Worm (Caenorhabditis elegans): Measurements from ENCODE around the gene K07H8.12.
A peak's percentile ranks its signal among the peaks of the same experiment; 100 is the strongest.

Gene K07H8.12

DNA sequence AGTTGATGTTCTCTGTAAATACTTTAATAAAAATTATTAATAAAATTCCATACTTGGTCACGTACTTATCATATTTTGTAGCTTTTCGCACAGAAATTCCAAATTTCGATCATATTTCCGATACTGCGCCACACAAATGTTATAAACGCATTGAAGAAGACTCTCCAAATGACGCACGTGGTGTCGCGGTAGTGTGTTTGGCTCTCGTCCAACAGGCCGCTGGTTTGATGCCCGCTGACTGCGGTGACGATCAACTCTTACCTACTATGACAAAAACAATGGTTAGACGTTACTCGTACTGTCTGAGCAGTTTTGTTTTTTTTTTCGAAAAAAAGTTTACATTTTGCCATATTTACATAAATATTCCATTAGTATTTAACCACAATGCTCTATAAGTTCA, 23.7 kb downstream of the K07H8.12 start (continued):
- TF ChIP-seq F37B4.10 (GFP tag; IDR thresholded peaks at IDR 0.05) (no peak), attf-5 (GFP tag; optimal IDR thresholded peaks at IDR 0.05) (peak; percentile 75), ekl-4 (GFP tag; IDR thresholded peaks at IDR 0.05) (peak; percentile 56; the same call in 1 of the 2 replicates), ztf-3 (GFP tag; optimal IDR thresholded peaks at IDR 0.05) (no peak), tbp1 (GFP tag; optimal IDR thresholded peaks at IDR 0.05) (peak; percentile 100), lin-40 (tag; optimal IDR thresholded peaks at IDR 0.05) (peak; percentile 75), ama-1 (optimal IDR thresholded peaks at IDR 0.05) (no peak), ama-1 (GFP tag; optimal IDR thresholded peaks at IDR 0.05) (peak; percentile 69 to 96), Y53G8AR.9 (GFP tag; conservative IDR thresholded peaks at IDR 0.05) (0 out of 2 replicates have a peak, but pooled peaks have one; percentile 35), ztf-26 (tag; optimal IDR thresholded peaks at IDR 0.05) (peak; percentile 82), nhr-80 (tag; optimal IDR thresholded peaks at IDR 0.05) (peak; percentile 53), zim-3 (tag; optimal IDR thresholded peaks at IDR 0.05) (peak; percentile 97), ztf-28 (GFP tag; IDR thresholded peaks at IDR 0.05) (peak; percentile 67; the same call in 1 of the 2 replicates), nfya-1 (tag; optimal IDR thresholded peaks at IDR 0.05; ENCODE audit: borderline replicate concordance, insufficient read depth) (no peak), bed-2 (GFP tag; IDR thresholded peaks at IDR 0.05) (no peak), K11D2.4 (GFP tag; IDR thresholded peaks at IDR 0.05) (peak; percentile 56; the same call in 1 of the 2 replicates), repo-1 (tag; optimal IDR thresholded peaks at IDR 0.05) (peak; percentile 77), lag-1 (GFP tag; IDR thresholded peaks at IDR 0.05) (no peak), him-1 (tag; optimal IDR thresholded peaks at IDR 0.05) (peak; percentile 98), Y56A3A.18 (GFP tag; IDR thresholded peaks at IDR 0.05) (peak; percentile 67; the same call in 1 of the 2 replicates), hlh-26 (GFP tag; conservative IDR thresholded peaks at IDR 0.05) (0 out of 2 replicates have a peak, but pooled peaks have one; percentile 22), F10E7.11 (tag; optimal IDR thresholded peaks at IDR 0.05) (peak; percentile 81), somi-1 (GFP tag; optimal IDR thresholded peaks at IDR 0.05) (peak; percentile 68), xnd-1 (tag; optimal IDR thresholded peaks at IDR 0.05) (no peak), sdz-38 (tag; optimal IDR thresholded peaks at IDR 0.05) (no peak), madf-3 (GFP tag; IDR thresholded peaks at IDR 0.05) (peak; percentile 81), dpff-1 (tag; optimal IDR thresholded peaks at IDR 0.05) (peak; percentile 52), mcd-1 (GFP tag; IDR thresholded peaks at IDR 0.05) (no peak; the same call in 1 of the 2 replicates), lin-54 (GFP tag; optimal IDR thresholded peaks at IDR 0.05) (peak; percentile 70), C06A6.2 (GFP tag; conservative IDR thresholded peaks at IDR 0.05) (peak; percentile 29; the same call in 1 of the 2 replicates), C17E4.6 (GFP tag; IDR thresholded peaks at IDR 0.05) (0 out of 2 replicates have a peak, but pooled peaks have one; percentile 50), nhr-27 (tag; optimal IDR thresholded peaks at IDR 0.05) (peak; percentile 54), athp-1 (tag; optimal IDR thresholded peaks at IDR 0.05) (peak; percentile 86), chd-7 (tag; optimal IDR thresholded peaks at IDR 0.05) (no peak), tlf-1 (GFP tag; optimal IDR thresholded peaks at IDR 0.05) (peak; percentile 69), ztf-25 (GFP tag; IDR thresholded peaks at IDR 0.05) (peak; percentile 88; the same call in 1 of the 2 replicates), egl-44 (GFP tag; IDR thresholded peaks at IDR 0.05) (peak; percentile 60; the same call in 1 of the 2 replicates), Y79H2A.3 (GFP tag; conservative IDR thresholded peaks at IDR 0.05) (peak; percentile 80; the same call in 1 of the 2 replicates), efl-1 (GFP tag; optimal IDR thresholded peaks at IDR 0.05) (peak; percentile 7), rpc-1 (optimal IDR thresholded peaks at IDR 0.05) (peak; percentile 94), rpc-1 (tag; optimal IDR thresholded peaks at IDR 0.05) (peak; percentile 99), ceh-100 (GFP tag; IDR thresholded peaks at IDR 0.05) (peak; percentile 66), nfya-2 (GFP tag; IDR thresholded peaks at IDR 0.05) (no peak), zfh-2 (GFP tag; conservative IDR thresholded peaks at IDR 0.05) (no peak), hmg-20 (GFP tag; IDR thresholded peaks at IDR 0.05) (no peak; the same call in 1 of the 2 replicates), F52B5.7 (tag; optimal IDR thresholded peaks at IDR 0.05) (no peak), Y95B8A.8 (GFP tag; IDR thresholded peaks at IDR 0.05) (peak; percentile 42; the same call in 1 of the 2 replicates), attf-3 (GFP tag; conservative IDR thresholded peaks at IDR 0.05) (peak; percentile 47; the same call in 1 of the 2 replicates), nfyb-1 (GFP tag; IDR thresholded peaks at IDR 0.05) (peak; percentile 86), dpl-1 (GFP tag; optimal IDR thresholded peaks at IDR 0.05) (no peak)
